Worm (Caenorhabditis elegans) whole organism, midembryonic: Measurements from ENCODE around the gene ugt-29.
A peak's percentile ranks its signal among the peaks of the same experiment; 100 is the strongest.

Source experiments
- T22C8.4 ChIP-seq: fragments of 200-800 bp; sonication (Bioruptor generic); IDR thresholded peaks from 2 replicates; pipeline ENCODE4 v1.3.6; 2022; ENCODE audit warnings: missing genetic modification characterization, missing compliant biosample characterization
- cog-1 ChIP-seq: sonication (generic microtip); optimal IDR thresholded peaks from 2 replicates; lab custom pipeline; 2016; ENCODE audit warnings: missing genetic modification characterization, missing compliant biosample characterization
- flt-1 ChIP-seq: fragments of 200-800 bp; sonication (Bioruptor generic); IDR thresholded peaks from 2 replicates; pipeline ENCODE4 v1.3.6; 2022; ENCODE audit warnings: missing genetic modification characterization, missing compliant biosample characterization
- klf-2 ChIP-seq: fragments of 200-800 bp; sonication (Bioruptor generic); conservative IDR thresholded peaks from 2 replicates; pipeline ENCODE4 v1.3.6; 2022; ENCODE audit warnings: missing genetic modification reagents, missing genetic modification characterization, missing compliant biosample characterization
- med-1 ChIP-seq: sonication (generic microtip); optimal IDR thresholded peaks from 2 replicates; lab custom pipeline; 2017; ENCODE audit warnings: missing genetic modification characterization, mild to moderate bottlenecking, missing compliant biosample characterization, antibody characterized with exemption, missing genetic modification reagents; ENCODE audit not compliant: insufficient read depth
- ref-1 ChIP-seq: fragments of 200-800 bp; sonication (Bioruptor generic); conservative IDR thresholded peaks from 2 replicates; pipeline ENCODE4 v1.3.6; 2022; ENCODE audit warnings: missing genetic modification reagents, missing genetic modification characterization, missing compliant biosample characterization
- tab-1 ChIP-seq: fragments of 200-800 bp; sonication (Bioruptor generic); IDR thresholded peaks from 2 replicates; pipeline ENCODE4 v1.3.6; 2022; ENCODE audit warnings: missing genetic modification characterization, missing compliant biosample characterization
- ztf-23 ChIP-seq: fragments of 200-800 bp; sonication (Bioruptor generic); IDR thresholded peaks from 2 replicates; pipeline ENCODE4 v1.3.6; 2022; ENCODE audit warnings: missing genetic modification reagents, missing genetic modification characterization, missing compliant biosample characterization
- ztf-29 ChIP-seq: fragments of 200-800 bp; sonication (Bioruptor generic); IDR thresholded peaks from 2 replicates; pipeline ENCODE4 v1.3.6; 2022; ENCODE audit warnings: missing genetic modification reagents, missing genetic modification characterization, missing compliant biosample characterization

The ugt-29 gene

ce11 chrV:706918-707317 is 7.5 kb upstream of the ugt-29 start, which contains the start of gene srbc-38:
TSS of gene srbc-38 (plus strand) at chrV:707218.
- TF ChIP-seq cog-1 (tag; lab: Kevin White, UChicago) = no peak
- no peak for TF ChIP-seq ref-1
- TF ChIP-seq klf-2 (GFP tag; lab: Robert Waterston, UW) = no peak
- TF ChIP-seq ztf-29 = no peak
- no peak for TF ChIP-seq ztf-23

ce11 chrV:706449-706848 is 7.1 kb upstream of the ugt-29 start:
- TF ChIP-seq flt-1 (GFP tag; lab: Robert Waterston, UW) (peak; percentile 66; the same call in 1 of the 2 replicates), ref-1 (peak; percentile 69), ztf-23 (peak; percentile 68; the same call in 1 of the 2 replicates)

ce11 chrV:702260-702659 is 2.9 kb upstream of the ugt-29 start, which contains the start of gene srbc-37:
TSS of gene srbc-37 (plus strand) at chrV:702560.
- TF ChIP-seq ztf-23 = no peak
- no peak for TF ChIP-seq med-1 (GFP tag; lab: Kevin White, UChicago)
- TF ChIP-seq cog-1 (tag; lab: Kevin White, UChicago) = no peak
- no peak for TF ChIP-seq tab-1 (GFP tag; lab: Robert Waterston, UW)

ce11 chrV:699051-699450 is 338 bp downstream of the ugt-29 start:
- TF ChIP-seq klf-2 (GFP tag; lab: Robert Waterston, UW) = no peak
- no peak for TF ChIP-seq T22C8.4 (GFP tag; lab: Robert Waterston, UW)
- no peak for TF ChIP-seq tab-1 (GFP tag; lab: Robert Waterston, UW)
- TF ChIP-seq ref-1 = no peak
- TF ChIP-seq cog-1 (tag; lab: Kevin White, UChicago) = no peak
- TF ChIP-seq flt-1 (GFP tag; lab: Robert Waterston, UW) = no peak
- no peak for TF ChIP-seq ztf-29

ce11 chrV:695914-696313 is 3.5 kb downstream of the ugt-29 start, which contains the start of gene srj-52:
TSS of gene srj-52 (minus strand) at chrV:696014.
- TF ChIP-seq klf-2 (GFP tag; lab: Robert Waterston, UW) = no peak
- no peak for TF ChIP-seq ztf-23
- TF ChIP-seq T22C8.4 (GFP tag; lab: Robert Waterston, UW) = no peak
- TF ChIP-seq med-1 (GFP tag; lab: Kevin White, UChicago) = no peak
- TF ChIP-seq ref-1 = no peak
- TF ChIP-seq cog-1 (tag; lab: Kevin White, UChicago) = no peak
- no peak for TF ChIP-seq tab-1 (GFP tag; lab: Robert Waterston, UW)
- no peak for TF ChIP-seq ztf-29
- TF ChIP-seq flt-1 (GFP tag; lab: Robert Waterston, UW) = no peak

ce11 chrV:694625-695024 is 4.8 kb downstream of the ugt-29 start, which contains the start of gene srj-53:
TSS of gene srj-53 (minus strand) at chrV:694725.
- TF ChIP-seq cog-1 (tag; lab: Kevin White, UChicago) = no peak
- TF ChIP-seq T22C8.4 (GFP tag; lab: Robert Waterston, UW) = no peak
- no peak for TF ChIP-seq ref-1
- no peak for TF ChIP-seq tab-1 (GFP tag; lab: Robert Waterston, UW)
- no peak for TF ChIP-seq klf-2 (GFP tag; lab: Robert Waterston, UW)
- no peak for TF ChIP-seq flt-1 (GFP tag; lab: Robert Waterston, UW)
- TF ChIP-seq ztf-29 = no peak
- no peak for TF ChIP-seq ztf-23
- no peak for TF ChIP-seq med-1 (GFP tag; lab: Kevin White, UChicago)

ce11 chrV:692720-693422 is 6.5 kb downstream of the ugt-29 start, which contains the start of gene srx-4:
TSS of gene srx-4 (minus strand) at chrV:692770.
- no peak for TF ChIP-seq cog-1 (tag; lab: Kevin White, UChicago)
- TF ChIP-seq flt-1 (GFP tag; lab: Robert Waterston, UW) = no peak
- no peak for TF ChIP-seq ztf-29
- TF ChIP-seq T22C8.4 (GFP tag; lab: Robert Waterston, UW) = no peak
- no peak for TF ChIP-seq ztf-23
- TF ChIP-seq ref-1 = no peak
- TF ChIP-seq med-1 (GFP tag; lab: Kevin White, UChicago) = no peak
- TF ChIP-seq klf-2 (GFP tag; lab: Robert Waterston, UW) = no peak
- TF ChIP-seq tab-1 (GFP tag; lab: Robert Waterston, UW) = no peak

- TF ChIP-seq tab-1 (GFP tag; lab: Robert Waterston, UW) = no peak
- TF ChIP-seq med-1 (GFP tag; lab: Kevin White, UChicago) = no peak
- TF ChIP-seq ztf-29 = no peak
- no peak for TF ChIP-seq ztf-23
- TF ChIP-seq ref-1 = no peak
- no peak for TF ChIP-seq klf-2 (GFP tag; lab: Robert Waterston, UW)
- no peak for TF ChIP-seq cog-1 (tag; lab: Kevin White, UChicago)
- no peak for TF ChIP-seq T22C8.4 (GFP tag; lab: Robert Waterston, UW)
- no peak for TF ChIP-seq flt-1 (GFP tag; lab: Robert Waterston, UW)
These were observed 9.9 kb downstream of the ugt-29 start for ce11 chrV:689538-689937.

- TF ChIP-seq tab-1 (GFP tag; lab: Robert Waterston, UW) (no peak), cog-1 (tag; lab: Kevin White, UChicago) (no peak), ztf-29 (no peak), T22C8.4 (GFP tag; lab: Robert Waterston, UW) (no peak), med-1 (GFP tag; lab: Kevin White, UChicago) (no peak), ref-1 (no peak), klf-2 (GFP tag; lab: Robert Waterston, UW) (no peak), flt-1 (GFP tag; lab: Robert Waterston, UW) (no peak), ztf-23 (no peak)
These were observed 12.0 kb downstream of the ugt-29 start, which contains the start of gene H25P19.1 for ce11 chrV:687384-687783. TSS of gene H25P19.1 (plus strand) at chrV:687684.

- no peak for TF ChIP-seq ztf-23
- TF ChIP-seq klf-2 (GFP tag; lab: Robert Waterston, UW) = no peak
- no peak for TF ChIP-seq ref-1
- TF ChIP-seq med-1 (GFP tag; lab: Kevin White, UChicago) = no peak
- no peak for TF ChIP-seq flt-1 (GFP tag; lab: Robert Waterston, UW)
- TF ChIP-seq ztf-29 = no peak
- no peak for TF ChIP-seq cog-1 (tag; lab: Kevin White, UChicago)
- TF ChIP-seq T22C8.4 (GFP tag; lab: Robert Waterston, UW) = no peak
- TF ChIP-seq tab-1 (GFP tag; lab: Robert Waterston, UW) = no peak
These were observed 15.5 kb downstream of the ugt-29 start, which contains the start of gene F31F4.1 for ce11 chrV:683858-684257. TSS of gene F31F4.1 (plus strand) at chrV:684060.
